Worm (Caenorhabditis elegans) whole organism, young adult: ENCODE measurements around the gene srf-3.

Source experiments
- F10E7.11 ChIP-seq: sonication (generic microtip); optimal IDR thresholded peaks from 2 replicates; lab custom pipeline; 2017; ENCODE audit warnings: mild to moderate bottlenecking, missing genetic modification characterization, moderate library complexity, missing compliant biosample characterization
- Y53F4B.3 ChIP-seq: fragments of 200-800 bp; sonication (Bioruptor generic); IDR thresholded peaks from 2 replicates; pipeline ENCODE4 v1.3.6; 2022; ENCODE audit warnings: missing genetic modification reagents, missing genetic modification characterization, missing compliant biosample characterization
- Y53G8AR.9 ChIP-seq: fragments of 200-800 bp; sonication (Bioruptor generic); conservative IDR thresholded peaks from 2 replicates; pipeline ENCODE4 v1.3.6; 2022; ENCODE audit warnings: missing genetic modification reagents, missing genetic modification characterization, missing compliant biosample characterization
- Y79H2A.3 ChIP-seq: fragments of 200-800 bp; sonication (Bioruptor generic); conservative IDR thresholded peaks from 2 replicates; pipeline ENCODE4 v1.3.6; 2022; ENCODE audit warnings: missing genetic modification reagents, missing genetic modification characterization, missing compliant biosample characterization
- Y95B8A.8 ChIP-seq: fragments of 200-800 bp; sonication (Bioruptor generic); IDR thresholded peaks from 2 replicates; pipeline ENCODE4 v1.3.6; 2022; ENCODE audit warnings: missing genetic modification reagents, missing genetic modification characterization, missing compliant biosample characterization
- akir-1 ChIP-seq: fragments of 200-800 bp; sonication (Bioruptor generic); optimal IDR thresholded peaks from 2 replicates; lab custom pipeline; 2018; ENCODE audit warnings: mild to moderate bottlenecking, missing genetic modification characterization, moderate library complexity, missing compliant biosample characterization
- aptf-2 ChIP-seq: fragments of 200-800 bp; sonication (Bioruptor generic); conservative IDR thresholded peaks from 2 replicates; pipeline ENCODE4 v1.3.6; 2022; ENCODE audit warnings: missing genetic modification reagents, missing genetic modification characterization, missing compliant biosample characterization
- aptf-3 ChIP-seq: fragments of 200-800 bp; sonication (Bioruptor generic); IDR thresholded peaks from 2 replicates; pipeline ENCODE4 v1.3.6; 2022; ENCODE audit warnings: missing genetic modification characterization, missing compliant biosample characterization
- attf-3 ChIP-seq: fragments of 200-800 bp; sonication (Bioruptor generic); conservative IDR thresholded peaks from 2 replicates; pipeline ENCODE4 v1.3.6; 2022; ENCODE audit warnings: missing genetic modification reagents, missing genetic modification characterization, missing compliant biosample characterization
- attf-6 ChIP-seq: fragments of 200-800 bp; sonication (Bioruptor generic); IDR thresholded peaks from 2 replicates; pipeline ENCODE4 v1.3.6; 2022; ENCODE audit warnings: missing genetic modification reagents, missing genetic modification characterization, missing compliant biosample characterization
- ccch-3 ChIP-seq: fragments of 200-800 bp; sonication (Bioruptor generic); optimal IDR thresholded peaks from 2 replicates; lab custom pipeline; 2018; ENCODE audit warnings: mild to moderate bottlenecking, missing genetic modification characterization, missing compliant biosample characterization
- ceh-40 ChIP-seq: fragments of 200-800 bp; sonication (Bioruptor generic); IDR thresholded peaks from 2 replicates; pipeline ENCODE4 v1.3.6; 2022; ENCODE audit warnings: missing genetic modification characterization, missing compliant biosample characterization
- die-1 ChIP-seq: sonication (generic microtip); optimal IDR thresholded peaks from 2 replicates; lab custom pipeline; 2016; ENCODE audit warnings: missing genotype, mild to moderate bottlenecking, missing genetic modification characterization, missing compliant biosample characterization
- ekl-4 ChIP-seq: fragments of 200-800 bp; sonication (Bioruptor generic); IDR thresholded peaks from 2 replicates; pipeline ENCODE4 v1.3.6; 2022; ENCODE audit warnings: missing genetic modification reagents, missing genetic modification characterization, missing compliant biosample characterization
- hmg-1.2 ChIP-seq: fragments of 200-800 bp; sonication (Bioruptor generic); IDR thresholded peaks from 2 replicates; pipeline ENCODE4 v1.3.6; 2022; ENCODE audit warnings: missing genetic modification reagents, missing genetic modification characterization, missing compliant biosample characterization
- hrde-1 ChIP-seq: sonication (generic microtip); optimal IDR thresholded peaks from 2 replicates; lab custom pipeline; 2016; ENCODE audit warnings: missing genetic modification characterization, mild to moderate bottlenecking, missing compliant biosample characterization, moderate library complexity, missing genotype, missing genetic modification reagents, borderline replicate concordance
- hsf-1 ChIP-seq: fragments of 200-800 bp; sonication (Bioruptor generic); IDR thresholded peaks from 2 replicates; pipeline ENCODE4 v1.3.6; 2022; ENCODE audit warnings: missing genetic modification reagents, missing genetic modification characterization, missing compliant biosample characterization
- let-526 ChIP-seq: fragments of 200-800 bp; sonication (Bioruptor generic); IDR thresholded peaks from 2 replicates; pipeline ENCODE4 v1.3.6; 2022; ENCODE audit warnings: missing genetic modification reagents, missing genetic modification characterization, missing compliant biosample characterization
- lin-26 ChIP-seq: fragments of 200-800 bp; sonication (Bioruptor generic); IDR thresholded peaks from 2 replicates; pipeline ENCODE4 v1.3.6; 2022; ENCODE audit warnings: missing genetic modification reagents, missing genetic modification characterization, missing compliant biosample characterization
- lsl-1 ChIP-seq: fragments of 200-800 bp; sonication (Bioruptor generic); optimal IDR thresholded peaks from 2 replicates; lab custom pipeline; 2018; ENCODE audit warnings: mild to moderate bottlenecking, missing genetic modification characterization, moderate library complexity, missing compliant biosample characterization
- madf-3 ChIP-seq: fragments of 200-800 bp; sonication (Bioruptor generic); IDR thresholded peaks from 2 replicates; pipeline ENCODE4 v1.3.6; 2022; ENCODE audit warnings: missing genetic modification reagents, missing genetic modification characterization, missing compliant biosample characterization
- madf-6 ChIP-seq: fragments of 200-800 bp; sonication (Bioruptor generic); IDR thresholded peaks from 2 replicates; pipeline ENCODE4 v1.3.6; 2022; ENCODE audit warnings: missing genetic modification reagents, missing genetic modification characterization, missing compliant biosample characterization
- madf-8 ChIP-seq: fragments of 200-800 bp; sonication (Bioruptor generic); conservative IDR thresholded peaks from 2 replicates; pipeline ENCODE4 v1.3.6; 2022; ENCODE audit warnings: missing genetic modification reagents, missing genetic modification characterization, missing compliant biosample characterization
- nfya-2 ChIP-seq: fragments of 200-800 bp; sonication (Bioruptor generic); IDR thresholded peaks from 2 replicates; pipeline ENCODE4 v1.3.6; 2022; ENCODE audit warnings: missing genetic modification reagents, missing genetic modification characterization, missing compliant biosample characterization
- nfyb-1 ChIP-seq: fragments of 200-800 bp; sonication (Bioruptor generic); IDR thresholded peaks from 2 replicates; pipeline ENCODE4 v1.3.6; 2022; ENCODE audit warnings: missing genetic modification reagents, missing genetic modification characterization, missing compliant biosample characterization
- nhr-179 ChIP-seq: sonication (generic microtip); optimal IDR thresholded peaks from 2 replicates; lab custom pipeline; 2016; ENCODE audit warnings: mild to moderate bottlenecking, missing genetic modification characterization, missing compliant biosample characterization
- nhr-90 ChIP-seq: sonication (generic microtip); optimal IDR thresholded peaks from 2 replicates; lab custom pipeline; 2016; ENCODE audit warnings: missing genotype, mild to moderate bottlenecking, missing genetic modification characterization, missing compliant biosample characterization
- rec-8 ChIP-seq, 2 experiments: sonication (generic microtip); optimal IDR thresholded peaks; 2 replicates each; lab custom pipeline; 2016; ENCODE audit warnings: mild to moderate bottlenecking in 2 of 2, missing genetic modification characterization in 2 of 2, missing genetic modification reagents in 2 of 2, missing genotype in 2 of 2, missing biosample characterization in 1 of 2, missing compliant biosample characterization in 1 of 2, moderate library complexity in 1 of 2
- snpc-4 ChIP-seq, 5 experiments: fragments of 150-350 bp in 1 of 5; sonication (generic microtip) in 4 of 5; optimal IDR thresholded peaks; 2 replicates each; lab custom pipeline; 2014 to 2018; ENCODE audit warnings: missing genetic modification characterization in 5 of 5, missing biosample characterization in 3 of 5, antibody characterized with exemption in 2 of 5, mild to moderate bottlenecking in 2 of 5, missing compliant biosample characterization in 2 of 5, missing genotype in 2 of 5, moderate library complexity in 2 of 5, missing genetic modification reagents in 1 of 5
- tbx-9 ChIP-seq: sonication (generic microtip); optimal IDR thresholded peaks from 2 replicates; lab custom pipeline; 2016; ENCODE audit warnings: borderline replicate concordance, missing genetic modification characterization, inconsistent platforms, missing compliant biosample characterization
- tlf-1 ChIP-seq: fragments of 200-800 bp; sonication (Bioruptor generic); optimal IDR thresholded peaks from 2 replicates; lab custom pipeline; 2018; ENCODE audit warnings: mild to moderate bottlenecking, missing genetic modification characterization, missing compliant biosample characterization
- unc-62 ChIP-seq: fragments of 150-350 bp; optimal IDR thresholded peaks from 2 replicates; lab custom pipeline; 2014; ENCODE audit warnings: missing biosample characterization, missing genetic modification reagents, missing genetic modification characterization
- xnd-1 ChIP-seq: sonication (generic microtip); optimal IDR thresholded peaks from 2 replicates; lab custom pipeline; 2016; ENCODE audit warnings: missing genotype, missing genetic modification reagents, missing genetic modification characterization, missing compliant biosample characterization
- zfh-2 ChIP-seq: fragments of 200-800 bp; sonication (Bioruptor generic); conservative IDR thresholded peaks from 2 replicates; pipeline ENCODE4 v1.3.6; 2022; ENCODE audit warnings: missing genetic modification reagents, missing genetic modification characterization, missing compliant biosample characterization
- ztf-6 ChIP-seq: fragments of 200-800 bp; sonication (Bioruptor generic); IDR thresholded peaks from 2 replicates; pipeline ENCODE4 v1.3.6; 2022; ENCODE audit warnings: missing genetic modification reagents, missing genetic modification characterization, missing compliant biosample characterization

srf-3 gene

ce11 chrIV:12805595-12805994, 43.7 kb upstream of the srf-3 start, which contains the start of gene F07C6.4 (continued):
- TF ChIP-seq ccch-3 (GFP tag; lab: Kevin White, UChicago) = no peak

ce11 chrIV:12811554-12811953, 37.8 kb upstream of the srf-3 start:
- TF ChIP-seq unc-62 (GFP tag; lab: Kevin White, UChicago) = no peak
- no peak for TF ChIP-seq Y53G8AR.9 (GFP tag; lab: Robert Waterston, UW)
- TF ChIP-seq Y79H2A.3 (GFP tag; lab: Robert Waterston, UW) = no peak
- no peak for TF ChIP-seq xnd-1
- TF ChIP-seq lsl-1 (GFP tag; lab: Kevin White, UChicago) = no peak
- no peak for TF ChIP-seq madf-3
- TF ChIP-seq akir-1 (GFP tag; lab: Kevin White, UChicago) = no peak
- no peak for TF ChIP-seq madf-6
- no peak for TF ChIP-seq attf-3 (GFP tag; lab: Robert Waterston, UW)
- no peak for TF ChIP-seq hmg-1.2 (GFP tag; lab: Robert Waterston, UW)
- no peak for TF ChIP-seq nfyb-1 (GFP tag; lab: Robert Waterston, UW)
- no peak for TF ChIP-seq snpc-4 (GFP tag; optimal IDR thresholded peaks at IDR 0.05; lab: Kevin White, UChicago)
- TF ChIP-seq snpc-4 (tag; optimal IDR thresholded peaks at IDR 0.05; lab: Kevin White, UChicago) = no peak
- no peak for TF ChIP-seq Y95B8A.8 (GFP tag; lab: Robert Waterston, UW)
- no peak for TF ChIP-seq aptf-3
- no peak for TF ChIP-seq ccch-3 (GFP tag; lab: Kevin White, UChicago)
- no peak for TF ChIP-seq attf-6 (GFP tag; lab: Robert Waterston, UW)
- TF ChIP-seq let-526 (GFP tag; lab: Robert Waterston, UW) = no peak

ce11 chrIV:12813822-12814221, 35.5 kb upstream of the srf-3 start:
- TF ChIP-seq aptf-3 = no peak

ce11 chrIV:12816636-12817035, 32.7 kb upstream of the srf-3 start:
- no peak for TF ChIP-seq lin-26 (GFP tag; lab: Robert Waterston, UW)
- TF ChIP-seq zfh-2 = peak; percentile 53
- no peak for TF ChIP-seq madf-8 (GFP tag; lab: Robert Waterston, UW)

ce11 chrIV:12817539-12817938, 31.8 kb upstream of the srf-3 start:
- TF ChIP-seq Y53G8AR.9 (GFP tag; lab: Robert Waterston, UW) = no peak
- no peak for TF ChIP-seq zfh-2
- TF ChIP-seq aptf-2 (GFP tag; lab: Robert Waterston, UW) = no peak
- TF ChIP-seq lsl-1 (GFP tag; lab: Kevin White, UChicago) = no peak
- TF ChIP-seq let-526 (GFP tag; lab: Robert Waterston, UW) = no peak
- TF ChIP-seq Y79H2A.3 (GFP tag; lab: Robert Waterston, UW) = no peak
- TF ChIP-seq tbx-9 (tag; lab: Kevin White, UChicago) = no peak
- TF ChIP-seq Y53F4B.3 (GFP tag; lab: Robert Waterston, UW) = no peak

- TF ChIP-seq aptf-2 (GFP tag; lab: Robert Waterston, UW) = no peak
- TF ChIP-seq F10E7.11 = no peak
- TF ChIP-seq ccch-3 (GFP tag; lab: Kevin White, UChicago) = no peak
- TF ChIP-seq nhr-90 (tag; lab: Kevin White, UChicago) = no peak
- TF ChIP-seq nfya-2 = no peak
- TF ChIP-seq tlf-1 = no peak
- TF ChIP-seq hsf-1 = no peak
- TF ChIP-seq rec-8 (tag; optimal IDR thresholded peaks at IDR 0.05; lab: Kevin White, UChicago) = no peak
- TF ChIP-seq ceh-40 (GFP tag; lab: Robert Waterston, UW) = no peak
- TF ChIP-seq hrde-1 (tag; lab: Kevin White, UChicago) = no peak
- TF ChIP-seq nhr-179 (tag; lab: Kevin White, UChicago) = no peak
- TF ChIP-seq unc-62 (GFP tag; lab: Kevin White, UChicago) = no peak
- TF ChIP-seq die-1 = no peak
- no peak for TF ChIP-seq Y79H2A.3 (GFP tag; lab: Robert Waterston, UW)
- no peak for TF ChIP-seq madf-8 (GFP tag; lab: Robert Waterston, UW)
- no peak for TF ChIP-seq ztf-6 (GFP tag; lab: Robert Waterston, UW)
- TF ChIP-seq let-526 (GFP tag; lab: Robert Waterston, UW) = no peak
- no peak for TF ChIP-seq madf-6
- no peak for TF ChIP-seq ekl-4 (GFP tag; lab: Robert Waterston, UW)
Observed at ce11 chrIV:12825304-12825703, 24.0 kb upstream of the srf-3 start, which contains the start of gene M02B1.4. Gene M02B1.4 (minus strand): TSS chrIV:12825312.
